Worm (Caenorhabditis elegans): ENCODE results near the gene ztf-27.

DNA sequence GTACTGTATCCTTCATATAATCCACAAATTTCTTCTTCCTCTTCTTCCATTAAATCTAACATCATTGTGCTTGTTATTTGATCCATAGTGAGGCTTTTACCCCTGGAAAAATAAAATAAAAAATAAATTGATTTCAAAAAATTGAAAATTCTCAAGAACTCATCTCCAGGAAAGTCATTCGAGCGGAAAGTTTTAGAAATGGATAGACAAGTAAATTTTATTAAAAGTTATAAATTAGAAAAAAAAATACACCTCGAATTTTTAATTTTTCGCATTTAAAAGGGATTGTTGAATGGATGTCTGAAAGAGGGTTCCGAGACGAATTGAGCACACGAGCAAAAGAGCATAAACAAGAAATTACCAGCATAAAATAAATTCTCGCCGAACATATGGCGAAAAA lies 36.8 kb downstream of the ztf-27 start, which contains the start of gene frpr-21:
- no peak for TF ChIP-seq nhr-11 (tag; optimal IDR thresholded peaks at IDR 0.05)
- no peak for TF ChIP-seq snpc-4 (tag; optimal IDR thresholded peaks at IDR 0.05)

Data from whole organism, L4 larva.